Worm (Caenorhabditis elegans) whole organism, late embryonic: Measurements from ENCODE around the gene srh-15.

Experiments used
- ama-1 ChIP-seq: fragments of 150-350 bp; optimal IDR thresholded peaks from 2 replicates; lab custom pipeline; 2014
- ceh-18 ChIP-seq: sonication (generic microtip); optimal IDR thresholded peaks from 2 replicates; lab custom pipeline; 2016; ENCODE audit warnings: missing genetic modification characterization, missing compliant biosample characterization
- fkh-10 ChIP-seq: fragments of 150-350 bp; optimal IDR thresholded peaks from 2 replicates; lab custom pipeline; 2014; ENCODE audit warnings: missing biosample characterization, missing genetic modification reagents, missing genetic modification characterization
- pros-1 ChIP-seq: fragments of 150-350 bp; optimal IDR thresholded peaks from 2 replicates; lab custom pipeline; 2014; ENCODE audit warnings: missing biosample characterization, missing genetic modification reagents, missing genetic modification characterization
- unc-55 ChIP-seq: sonication (generic microtip); optimal IDR thresholded peaks from 2 replicates; lab custom pipeline; 2017; ENCODE audit warnings: missing biosample characterization, missing genetic modification reagents, missing genetic modification characterization

DNA sequence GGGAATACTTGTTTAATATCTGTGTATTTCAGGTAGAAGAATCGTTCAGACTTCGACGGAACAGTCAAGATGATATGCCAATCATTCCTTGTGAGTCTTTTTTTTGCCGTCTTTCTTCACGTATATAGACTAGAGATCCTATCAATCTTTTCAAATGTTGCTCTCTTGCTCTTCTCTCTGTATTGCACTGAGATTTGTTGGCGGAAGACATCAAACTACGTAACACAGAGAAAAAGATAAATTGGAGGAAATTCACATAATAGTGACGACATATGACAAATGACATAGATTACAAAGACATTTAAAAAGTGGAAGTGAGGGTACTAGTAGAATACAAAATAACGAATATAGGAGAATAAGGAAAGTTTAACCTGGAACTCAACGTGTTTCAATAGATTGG lies 31.0 kb downstream of the srh-15 start:
- TF ChIP-seq unc-55 (peak; percentile 31), ceh-18 (no peak), ama-1 (lab: Kevin White, UChicago) (no peak), fkh-10 (GFP tag; lab: Kevin White, UChicago) (no peak), pros-1 (tag; lab: Kevin White, UChicago) (no peak)
